Worm (Caenorhabditis elegans) whole organism, young adult: ENCODE measurements around the gene dnj-17.
A peak's percentile ranks its signal among the peaks of the same experiment; 100 is the strongest.

ENCODE experiments used
- B0019.2 ChIP-seq: fragments of 200-800 bp; sonication (Bioruptor generic); conservative IDR thresholded peaks from 2 replicates; pipeline ENCODE4 v1.3.6; 2022; ENCODE audit warnings: missing genetic modification reagents, missing genetic modification characterization, missing compliant biosample characterization
- B0336.3 ChIP-seq: fragments of 200-800 bp; sonication (Bioruptor generic); IDR thresholded peaks from 2 replicates; pipeline ENCODE4 v1.3.6; 2022; ENCODE audit warnings: missing genetic modification characterization, missing compliant biosample characterization
- C17E4.6 ChIP-seq: fragments of 200-800 bp; sonication (Bioruptor generic); IDR thresholded peaks from 2 replicates; pipeline ENCODE4 v1.3.6; 2022; ENCODE audit warnings: missing genetic modification reagents, missing genetic modification characterization, missing compliant biosample characterization
- F10E7.11 ChIP-seq: sonication (generic microtip); optimal IDR thresholded peaks from 2 replicates; lab custom pipeline; 2017; ENCODE audit warnings: mild to moderate bottlenecking, missing genetic modification characterization, moderate library complexity, missing compliant biosample characterization
- F23B12.7 ChIP-seq: sonication (generic microtip); optimal IDR thresholded peaks from 2 replicates; lab custom pipeline; 2017; ENCODE audit warnings: missing genetic modification characterization, mild to moderate bottlenecking, missing compliant biosample characterization, antibody characterized with exemption, moderate library complexity; ENCODE audit not compliant: insufficient read depth
- F33H1.4 ChIP-seq: fragments of 200-800 bp; sonication (Bioruptor generic); IDR thresholded peaks from 2 replicates; pipeline ENCODE4 v1.3.6; 2022; ENCODE audit warnings: missing genetic modification reagents, missing genetic modification characterization, missing compliant biosample characterization
- F39B2.1 ChIP-seq: fragments of 200-800 bp; sonication (Bioruptor generic); IDR thresholded peaks from 2 replicates; pipeline ENCODE4 v1.3.6; 2022; ENCODE audit warnings: missing genetic modification reagents, missing genetic modification characterization, missing compliant biosample characterization
- F49E8.2 ChIP-seq: sonication (generic microtip); optimal IDR thresholded peaks from 3 replicates; lab custom pipeline; 2017; ENCODE audit warnings: missing genetic modification characterization, mild to moderate bottlenecking, missing compliant biosample characterization, antibody characterized with exemption, moderate library complexity; ENCODE audit not compliant: insufficient read depth
- T26A5.8 ChIP-seq: sonication (generic microtip); optimal IDR thresholded peaks from 2 replicates; lab custom pipeline; 2016; ENCODE audit warnings: missing genetic modification characterization, missing compliant biosample characterization
- akir-1 ChIP-seq: fragments of 200-800 bp; sonication (Bioruptor generic); optimal IDR thresholded peaks from 2 replicates; lab custom pipeline; 2018; ENCODE audit warnings: mild to moderate bottlenecking, missing genetic modification characterization, moderate library complexity, missing compliant biosample characterization
- athp-1 ChIP-seq: sonication (generic microtip); optimal IDR thresholded peaks from 2 replicates; lab custom pipeline; 2017; ENCODE audit warnings: mild to moderate bottlenecking, missing genetic modification characterization, missing compliant biosample characterization
- attf-5 ChIP-seq: fragments of 200-800 bp; sonication (Bioruptor generic); optimal IDR thresholded peaks from 2 replicates; lab custom pipeline; 2018; ENCODE audit warnings: mild to moderate bottlenecking, missing genetic modification characterization, missing compliant biosample characterization
- ccch-3 ChIP-seq: fragments of 200-800 bp; sonication (Bioruptor generic); optimal IDR thresholded peaks from 2 replicates; lab custom pipeline; 2018; ENCODE audit warnings: mild to moderate bottlenecking, missing genetic modification characterization, missing compliant biosample characterization
- cebp-1 ChIP-seq, 2 experiments: fragments of 200-800 bp in 1 of 2; sonication (Bioruptor generic) in 1 of 2; sonication (generic microtip) in 1 of 2; IDR thresholded peaks in 1 of 2; optimal IDR thresholded peaks in 1 of 2; 2 replicates each; pipeline versions ENCODE4 v1.3.6 to Lab custom; 2017 to 2022; ENCODE audit warnings: missing compliant biosample characterization in 2 of 2, missing genetic modification characterization in 2 of 2, mild to moderate bottlenecking in 1 of 2, missing genetic modification reagents in 1 of 2, moderate library complexity in 1 of 2
- ceh-27 ChIP-seq: fragments of 200-800 bp; sonication (Bioruptor generic); optimal IDR thresholded peaks from 2 replicates; lab custom pipeline; 2018; ENCODE audit warnings: mild to moderate bottlenecking, missing genetic modification characterization, moderate library complexity, missing compliant biosample characterization
- egl-44 ChIP-seq: fragments of 200-800 bp; sonication (Bioruptor generic); IDR thresholded peaks from 2 replicates; pipeline ENCODE4 v1.3.6; 2022; ENCODE audit warnings: missing genetic modification reagents, missing genetic modification characterization, missing compliant biosample characterization
- egrh-3 ChIP-seq: fragments of 200-800 bp; sonication (Bioruptor generic); IDR thresholded peaks from 2 replicates; pipeline ENCODE4 v1.3.6; 2022; ENCODE audit warnings: missing genetic modification reagents, missing genetic modification characterization, missing compliant biosample characterization
- ekl-4 ChIP-seq: fragments of 200-800 bp; sonication (Bioruptor generic); IDR thresholded peaks from 2 replicates; pipeline ENCODE4 v1.3.6; 2022; ENCODE audit warnings: missing genetic modification reagents, missing genetic modification characterization, missing compliant biosample characterization
- fkh-3 ChIP-seq: sonication (generic microtip); optimal IDR thresholded peaks from 2 replicates; lab custom pipeline; 2016; ENCODE audit warnings: mild to moderate bottlenecking, missing genetic modification characterization, missing compliant biosample characterization
- gei-17 ChIP-seq: fragments of 200-800 bp; sonication (Bioruptor generic); optimal IDR thresholded peaks from 2 replicates; lab custom pipeline; 2018; ENCODE audit warnings: mild to moderate bottlenecking, missing genetic modification characterization, missing compliant biosample characterization
- him-1 ChIP-seq: sonication (generic microtip); optimal IDR thresholded peaks from 2 replicates; lab custom pipeline; 2016; ENCODE audit warnings: missing genotype, missing genetic modification reagents, missing genetic modification characterization, missing compliant biosample characterization
- hlh-12 ChIP-seq: sonication (generic microtip); optimal IDR thresholded peaks from 2 replicates; lab custom pipeline; 2016; ENCODE audit warnings: missing genetic modification characterization, missing compliant biosample characterization
- hmg-20 ChIP-seq: fragments of 200-800 bp; sonication (Bioruptor generic); IDR thresholded peaks from 2 replicates; pipeline ENCODE4 v1.3.6; 2022; ENCODE audit warnings: missing genetic modification reagents, missing genetic modification characterization, missing compliant biosample characterization
- hsf-1 ChIP-seq: fragments of 200-800 bp; sonication (Bioruptor generic); IDR thresholded peaks from 2 replicates; pipeline ENCODE4 v1.3.6; 2022; ENCODE audit warnings: missing genetic modification reagents, missing genetic modification characterization, missing compliant biosample characterization
- lag-1 ChIP-seq: fragments of 200-800 bp; sonication (Bioruptor generic); IDR thresholded peaks from 2 replicates; pipeline ENCODE4 v1.3.6; 2022; ENCODE audit warnings: missing genetic modification reagents, missing genetic modification characterization, missing compliant biosample characterization
- let-526 ChIP-seq: fragments of 200-800 bp; sonication (Bioruptor generic); IDR thresholded peaks from 2 replicates; pipeline ENCODE4 v1.3.6; 2022; ENCODE audit warnings: missing genetic modification reagents, missing genetic modification characterization, missing compliant biosample characterization
- lin-40 ChIP-seq: sonication (generic microtip); optimal IDR thresholded peaks from 2 replicates; lab custom pipeline; 2016; ENCODE audit warnings: missing genetic modification characterization, mild to moderate bottlenecking, missing compliant biosample characterization, missing genotype, missing genetic modification reagents
- lin-54 ChIP-seq: fragments of 200-800 bp; sonication (Bioruptor generic); optimal IDR thresholded peaks from 2 replicates; lab custom pipeline; 2018; ENCODE audit warnings: mild to moderate bottlenecking, missing genetic modification characterization, missing compliant biosample characterization
- lir-1 ChIP-seq: fragments of 200-800 bp; sonication (Bioruptor generic); conservative IDR thresholded peaks from 2 replicates; pipeline ENCODE4 v1.3.6; 2022; ENCODE audit warnings: missing genetic modification reagents, missing genetic modification characterization, missing compliant biosample characterization
- madf-6 ChIP-seq: fragments of 200-800 bp; sonication (Bioruptor generic); IDR thresholded peaks from 2 replicates; pipeline ENCODE4 v1.3.6; 2022; ENCODE audit warnings: missing genetic modification reagents, missing genetic modification characterization, missing compliant biosample characterization
- mcd-1 ChIP-seq: fragments of 200-800 bp; sonication (Bioruptor generic); IDR thresholded peaks from 2 replicates; pipeline ENCODE4 v1.3.6; 2022; ENCODE audit warnings: missing genetic modification reagents, missing genetic modification characterization, missing compliant biosample characterization
- mel-28 ChIP-seq: sonication (generic microtip); optimal IDR thresholded peaks from 2 replicates; lab custom pipeline; 2016; ENCODE audit warnings: borderline replicate concordance, mild to moderate bottlenecking, missing genetic modification characterization, missing compliant biosample characterization
- mes-4 ChIP-seq: sonication (generic microtip); optimal IDR thresholded peaks from 2 replicates; lab custom pipeline; 2016; ENCODE audit warnings: missing genotype, missing genetic modification characterization, missing compliant biosample characterization
- nfya-2 ChIP-seq: fragments of 200-800 bp; sonication (Bioruptor generic); IDR thresholded peaks from 2 replicates; pipeline ENCODE4 v1.3.6; 2022; ENCODE audit warnings: missing genetic modification reagents, missing genetic modification characterization, missing compliant biosample characterization
- nhr-120 ChIP-seq: fragments of 200-800 bp; sonication (Bioruptor generic); IDR thresholded peaks from 2 replicates; pipeline ENCODE4 v1.3.6; 2022; ENCODE audit warnings: missing genetic modification characterization, missing compliant biosample characterization
- nhr-80 ChIP-seq: sonication (generic microtip); optimal IDR thresholded peaks from 2 replicates; lab custom pipeline; 2016; ENCODE audit warnings: missing genetic modification characterization, missing compliant biosample characterization
- pbrm-1 ChIP-seq: fragments of 200-800 bp; sonication (Bioruptor generic); IDR thresholded peaks from 2 replicates; pipeline ENCODE4 v1.3.6; 2022; ENCODE audit warnings: missing genetic modification reagents, missing genetic modification characterization, missing compliant biosample characterization
- pha-4 ChIP-seq: fragments of 150-350 bp; sonication (generic microtip); optimal IDR thresholded peaks from 2 replicates; lab custom pipeline; 2014; ENCODE audit warnings: missing biosample characterization, missing genetic modification reagents, missing genetic modification characterization
- rcor-1 ChIP-seq: fragments of 200-800 bp; sonication (Bioruptor generic); IDR thresholded peaks from 2 replicates; pipeline ENCODE4 v1.3.6; 2022; ENCODE audit warnings: missing genetic modification reagents, missing genetic modification characterization, missing compliant biosample characterization
- rpc-1 ChIP-seq, 2 experiments: fragments of 150-350 bp in 1 of 2; sonication (generic microtip) in 1 of 2; optimal IDR thresholded peaks; 2 replicates each; lab custom pipeline; 2014 to 2018; ENCODE audit warnings: missing biosample characterization in 1 of 2, missing genetic modification characterization in 1 of 2, missing genetic modification reagents in 1 of 2, missing genotype in 1 of 2
- snpc-3.4 ChIP-seq: sonication (generic microtip); optimal IDR thresholded peaks from 2 replicates; lab custom pipeline; 2017; ENCODE audit warnings: missing genetic modification characterization, mild to moderate bottlenecking, missing compliant biosample characterization, antibody characterized with exemption, moderate library complexity, missing genotype, missing genetic modification reagents
- snpc-4 ChIP-seq, 5 experiments: fragments of 150-350 bp in 1 of 5; sonication (generic microtip) in 4 of 5; optimal IDR thresholded peaks; 2 replicates each; lab custom pipeline; 2014 to 2018; ENCODE audit warnings: missing genetic modification characterization in 5 of 5, missing biosample characterization in 3 of 5, antibody characterized with exemption in 2 of 5, mild to moderate bottlenecking in 2 of 5, missing compliant biosample characterization in 2 of 5, missing genotype in 2 of 5, moderate library complexity in 2 of 5, missing genetic modification reagents in 1 of 5
- somi-1 ChIP-seq: fragments of 200-800 bp; sonication (Bioruptor generic); optimal IDR thresholded peaks from 2 replicates; lab custom pipeline; 2018; ENCODE audit warnings: mild to moderate bottlenecking, missing genetic modification characterization, missing compliant biosample characterization
- sptf-2 ChIP-seq: fragments of 200-800 bp; sonication (Bioruptor generic); optimal IDR thresholded peaks from 2 replicates; lab custom pipeline; 2018; ENCODE audit warnings: mild to moderate bottlenecking, missing genetic modification characterization, missing compliant biosample characterization
- ztf-18 ChIP-seq: sonication (generic microtip); optimal IDR thresholded peaks from 2 replicates; lab custom pipeline; 2016; ENCODE audit warnings: missing genotype, mild to moderate bottlenecking, missing genetic modification characterization, missing compliant biosample characterization

Gene dnj-17

DNA sequence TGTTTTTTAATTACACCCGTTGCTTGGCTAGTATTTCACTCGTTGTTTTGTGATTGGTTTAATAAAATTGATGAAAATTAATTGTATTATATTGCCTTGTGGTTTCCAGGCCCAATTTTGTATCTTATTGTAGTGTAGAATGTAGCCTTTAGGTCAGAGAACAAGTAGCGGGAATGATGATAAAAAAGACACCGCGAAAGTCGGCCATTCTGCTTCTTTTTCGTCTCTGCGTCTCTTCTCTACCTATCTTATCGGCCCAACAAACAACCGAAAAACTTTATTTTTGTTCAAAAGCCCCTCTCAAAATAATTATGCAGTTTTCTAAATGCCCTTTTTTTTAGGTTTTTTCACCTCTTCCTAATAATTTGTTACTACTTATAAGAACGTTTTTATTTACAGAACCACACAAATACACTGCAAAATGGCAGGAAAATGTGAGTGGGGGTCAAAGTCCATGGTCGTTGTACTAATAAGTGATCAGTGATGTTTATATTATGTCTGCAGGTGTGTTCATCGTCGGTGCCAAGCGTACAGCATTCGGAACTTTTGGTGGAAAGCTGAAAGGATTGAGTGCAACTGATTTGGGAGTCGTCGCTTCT, 48.5 kb downstream of the dnj-17 start, which contains the start of gene acaa-2 (continued):
- TF ChIP-seq F39B2.1 (GFP tag; lab: Robert Waterston, UW) (no peak), egrh-3 (GFP tag; lab: Robert Waterston, UW) (no peak), ztf-18 (peak; percentile 30), nhr-80 (tag; lab: Kevin White, UChicago) (peak; percentile 37), F23B12.7 (tag; lab: Kevin White, UChicago) (no peak), rcor-1 (no peak), F10E7.11 (tag; lab: Kevin White, UChicago) (no peak), sptf-2 (GFP tag; lab: Kevin White, UChicago) (no peak), ekl-4 (no peak), mes-4 (tag; lab: Kevin White, UChicago) (no peak), ccch-3 (no peak), lir-1 (GFP tag; lab: Robert Waterston, UW) (no peak), B0019.2 (GFP tag; lab: Robert Waterston, UW) (no peak), nhr-120 (no peak), C17E4.6 (GFP tag; lab: Robert Waterston, UW) (no peak), pha-4 (no peak), madf-6 (GFP tag; lab: Robert Waterston, UW) (peak; percentile 61; the same call in 1 of the 2 replicates), pbrm-1 (peak; percentile 9; the same call in 1 of the 2 replicates), lin-54 (GFP tag; lab: Kevin White, UChicago) (no peak), F49E8.2 (tag; lab: Kevin White, UChicago) (peak; percentile 24), mel-28 (no peak), nfya-2 (GFP tag; lab: Robert Waterston, UW) (no peak), attf-5 (GFP tag; lab: Kevin White, UChicago) (peak; percentile 35), F33H1.4 (GFP tag; lab: Robert Waterston, UW) (no peak)

DNA sequence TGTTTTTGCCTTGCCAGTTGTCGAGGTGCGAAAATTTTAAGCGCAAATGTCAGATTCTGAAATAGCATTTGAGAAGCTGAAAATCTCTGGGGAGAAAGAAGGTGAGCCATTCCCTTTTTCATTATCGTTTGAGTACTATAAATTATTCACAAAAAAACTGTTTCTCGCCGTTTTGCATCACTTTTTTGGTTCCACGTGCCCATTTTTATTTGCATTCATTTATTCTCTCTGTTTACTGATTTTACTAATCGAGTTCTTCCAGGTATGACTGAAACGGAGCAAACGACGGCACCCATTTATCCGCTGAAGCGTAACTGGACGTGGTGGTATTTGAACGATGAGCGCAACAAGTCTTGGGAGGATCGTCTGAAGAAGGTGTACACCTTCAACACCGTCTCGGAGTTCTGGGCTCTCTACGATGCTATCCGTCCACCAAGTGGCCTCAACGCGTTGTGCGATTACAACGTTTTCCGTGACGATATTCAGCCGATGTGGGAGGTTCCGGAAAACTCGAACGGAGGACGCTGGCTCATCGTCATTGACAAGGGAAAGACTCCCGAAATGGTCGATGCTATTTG, 49.5 kb downstream of the dnj-17 start:
- TF ChIP-seq mcd-1 (no peak), egl-44 (GFP tag; lab: Robert Waterston, UW) (0 out of 2 replicates have a peak, but pooled peaks have one; percentile 34), ceh-27 (no peak), pbrm-1 (0 out of 2 replicates have a peak, but pooled peaks have one; percentile 21), hmg-20 (GFP tag; lab: Robert Waterston, UW) (no peak), akir-1 (no peak), snpc-3.4 (no peak), cebp-1 (GFP tag; IDR thresholded peaks at IDR 0.05; lab: Robert Waterston, UW) (no peak), cebp-1 (tag; optimal IDR thresholded peaks at IDR 0.05; lab: Kevin White, UChicago) (peak; percentile 1), snpc-4 (GFP tag; optimal IDR thresholded peaks at IDR 0.05; lab: Kevin White, UChicago) (no peak), snpc-4 (tag; optimal IDR thresholded peaks at IDR 0.05; lab: Kevin White, UChicago) (no peak), ekl-4 (peak; percentile 66; the same call in 1 of the 2 replicates), let-526 (no peak), B0336.3 (GFP tag; lab: Robert Waterston, UW) (peak; percentile 60), athp-1 (tag; lab: Kevin White, UChicago) (peak; percentile 34), lag-1 (GFP tag; lab: Robert Waterston, UW) (no peak), him-1 (tag; lab: Kevin White, UChicago) (no peak), lin-40 (no peak), hlh-12 (tag; lab: Kevin White, UChicago) (no peak), rcor-1 (no peak), hsf-1 (GFP tag; lab: Robert Waterston, UW) (0 out of 2 replicates have a peak, but pooled peaks have one; percentile 9), gei-17 (no peak), nhr-120 (no peak), rpc-1 (optimal IDR thresholded peaks at IDR 0.05; lab: Kevin White, UChicago) (no peak), rpc-1 (tag; optimal IDR thresholded peaks at IDR 0.05; lab: Kevin White, UChicago) (no peak), somi-1 (GFP tag; lab: Kevin White, UChicago) (no peak), fkh-3 (tag; lab: Kevin White, UChicago) (no peak), T26A5.8 (tag; lab: Kevin White, UChicago) (peak; percentile 35)
